Fruit fly (Drosophila melanogaster): ENCODE results near the gene CG32486.
"Not testable (repeated sequence)": the region's sequence is repeated elsewhere in the genome, so short reads cannot be mapped to it uniquely, and the experiment has no call there.

- TF ChIP-seq CG7101 (tag; optimal IDR thresholded peaks at IDR 0.05); CG11617 (GFP tag; optimal IDR thresholded peaks at IDR 0.05); CG14711 (tag; optimal IDR thresholded peaks at IDR 0.05); cic (GFP tag; optimal IDR thresholded peaks at IDR 0.05); CG7045 (GFP tag; optimal IDR thresholded peaks at IDR 0.05); kay (GFP tag; ENCODE audit: borderline replicate concordance): not testable (repeated sequence)
Observed at dm6 chr3L:3061069-3061468, 9.6 kb downstream of the CG32486 start.

Data from whole organism, adult.